Worm (Caenorhabditis elegans): ENCODE data around the gene ops-1.

ce11 chrIV:6269346-6269745 is 14.8 kb downstream of the ops-1 start, which contains the start of gene srv-30:
- TF ChIP-seq ceh-2 (tag; optimal IDR thresholded peaks at IDR 0.05): no peak
- TF ChIP-seq pha-4 (tag; optimal IDR thresholded peaks at IDR 0.05): no peak
- no peak for TF ChIP-seq odd-2 (tag; optimal IDR thresholded peaks at IDR 0.05)
- TF ChIP-seq fkh-10 (GFP tag; optimal IDR thresholded peaks at IDR 0.05): no peak
- TF ChIP-seq pqm-1 (tag; optimal IDR thresholded peaks at IDR 0.05): no peak
- TF ChIP-seq nhr-11 (tag; optimal IDR thresholded peaks at IDR 0.05): no peak

Measured in whole organism, late embryonic.